Worm (Caenorhabditis elegans) whole organism, L4 larva: Measurements from ENCODE around the gene M04G7.2.

Source experiments
- F10B5.3 ChIP-seq: sonication (generic microtip); optimal IDR thresholded peaks from 2 replicates; lab custom pipeline; 2016; ENCODE audit warnings: mild to moderate bottlenecking, missing genetic modification characterization, missing compliant biosample characterization
- dpl-1 ChIP-seq: fragments of 150-350 bp; optimal IDR thresholded peaks from 2 replicates; lab custom pipeline; 2014; ENCODE audit warnings: missing biosample characterization, missing genetic modification reagents, missing genetic modification characterization
- hlh-11 ChIP-seq: fragments of 200-800 bp; sonication (Bioruptor generic); optimal IDR thresholded peaks from 2 replicates; lab custom pipeline; 2018; ENCODE audit warnings: mild to moderate bottlenecking, missing genetic modification characterization, missing compliant biosample characterization
- mdl-1 ChIP-seq, 2 experiments: fragments of 150-350 bp in 1 of 2; sonication (generic microtip) in 1 of 2; optimal IDR thresholded peaks; 2 replicates each; lab custom pipeline; 2014 to 2017; ENCODE audit warnings: missing biosample characterization in 2 of 2, missing genetic modification characterization in 2 of 2
- nhr-237 ChIP-seq: sonication (generic microtip); optimal IDR thresholded peaks from 2 replicates; lab custom pipeline; 2017; ENCODE audit warnings: missing biosample characterization, missing genetic modification characterization
- nhr-28 ChIP-seq: fragments of 150-350 bp; optimal IDR thresholded peaks from 2 replicates; lab custom pipeline; 2014; ENCODE audit warnings: missing biosample characterization, missing genetic modification characterization
- nhr-6 ChIP-seq: fragments of 150-350 bp; optimal IDR thresholded peaks from 2 replicates; lab custom pipeline; 2014; ENCODE audit warnings: missing biosample characterization, missing genetic modification characterization
- nhr-77 ChIP-seq: fragments of 150-350 bp; optimal IDR thresholded peaks from 2 replicates; lab custom pipeline; 2014; ENCODE audit warnings: missing biosample characterization, missing genetic modification characterization
- snpc-4 ChIP-seq: fragments of 150-350 bp; optimal IDR thresholded peaks from 2 replicates; lab custom pipeline; 2014; ENCODE audit warnings: missing biosample characterization, missing genetic modification characterization
- ztf-7 ChIP-seq: fragments of 150-350 bp; optimal IDR thresholded peaks from 2 replicates; lab custom pipeline; 2014; ENCODE audit warnings: missing biosample characterization, missing genetic modification characterization

ce11 chrIV:484768-485167 is 23.9 kb upstream of the M04G7.2 start:
- TF ChIP-seq nhr-77 (no peak), snpc-4 (tag; lab: Kevin White, UChicago) (no peak), nhr-237 (no peak), nhr-28 (tag; lab: Kevin White, UChicago) (no peak), F10B5.3 (no peak), mdl-1 (tag; optimal IDR thresholded peaks at IDR 0.05; lab: Kevin White, UChicago) (no peak), ztf-7 (tag; lab: Kevin White, UChicago) (no peak), nhr-6 (tag; lab: Kevin White, UChicago) (no peak), hlh-11 (tag; lab: Kevin White, UChicago) (no peak), dpl-1 (GFP tag; lab: Kevin White, UChicago) (no peak)
